Worm (Caenorhabditis elegans) whole organism, dauer: ENCODE data around the gene ucp-4.

Experiments used
- unc-62 ChIP-seq: sonication (generic microtip); optimal IDR thresholded peaks from 2 replicates; lab custom pipeline; 2017; ENCODE audit warnings: missing biosample characterization, missing genetic modification reagents, missing genetic modification characterization

ucp-4 gene

ce11 chrV:9329245-9329979 is 4.7 kb upstream of the ucp-4 start:
- no peak for TF ChIP-seq unc-62 (GFP tag; lab: Kevin White, UChicago)

ce11 chrV:9332611-9333315 is 1.3 kb upstream of the ucp-4 start:
- TF ChIP-seq unc-62 (GFP tag; lab: Kevin White, UChicago) = no peak

- no peak for TF ChIP-seq unc-62 (GFP tag; lab: Kevin White, UChicago)
Measured at ce11 chrV:9333316-9334048, 616 bp upstream of the ucp-4 start, which contains the start of gene acl-14. acl-14 (minus strand) TSS chrV:9333631.

DNA sequence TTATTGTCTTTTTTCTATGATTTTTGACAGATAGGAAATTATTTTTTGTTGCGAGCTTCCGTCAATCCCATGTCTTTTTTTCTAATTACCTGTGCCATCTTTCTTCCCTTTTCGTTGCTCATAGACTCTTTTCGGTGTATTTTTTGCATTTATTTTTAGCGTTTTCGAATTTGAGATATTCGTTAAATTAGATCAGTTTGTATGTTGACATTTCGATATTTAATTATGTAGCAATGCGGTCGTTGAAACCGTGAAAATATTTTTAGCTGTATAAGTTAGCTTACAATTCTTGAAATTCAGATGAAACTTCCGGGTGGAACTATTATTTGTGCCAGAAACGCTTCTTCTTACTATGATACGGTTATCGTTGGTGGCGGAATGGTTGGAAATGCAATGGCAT is 2.4 kb downstream of the ucp-4 start, which contains the start of gene coq-6:
TSS of gene coq-6 (plus strand) at position 301 of the 400 bp plus-strand sequence.
- TF ChIP-seq unc-62 (GFP tag; lab: Kevin White, UChicago) = no peak

ce11 chrV:9338452-9338851 is 4.4 kb downstream of the ucp-4 start:
- TF ChIP-seq unc-62 (GFP tag; lab: Kevin White, UChicago) = no peak

- TF ChIP-seq unc-62 (GFP tag; lab: Kevin White, UChicago) = no peak
Measured at ce11 chrV:9340318-9340717, 6.2 kb downstream of the ucp-4 start.

- TF ChIP-seq unc-62 (GFP tag; lab: Kevin White, UChicago) = no peak
Measured at ce11 chrV:9342965-9343628, 9.0 kb downstream of the ucp-4 start.

- TF ChIP-seq unc-62 (GFP tag; lab: Kevin White, UChicago) = no peak
Measured at ce11 chrV:9343629-9344624, 9.8 kb downstream of the ucp-4 start, which contains the start of gene tos-1. tos-1 (minus strand) TSS chrV:9344203.

ce11 chrV:9346804-9347203 is 12.7 kb downstream of the ucp-4 start, which contains the start of the genes K07B1.7 and try-5:
K07B1.7 (minus strand) TSS chrV:9346962.
try-5 (plus strand) TSS chrV:9347044.
- no peak for TF ChIP-seq unc-62 (GFP tag; lab: Kevin White, UChicago)

DNA sequence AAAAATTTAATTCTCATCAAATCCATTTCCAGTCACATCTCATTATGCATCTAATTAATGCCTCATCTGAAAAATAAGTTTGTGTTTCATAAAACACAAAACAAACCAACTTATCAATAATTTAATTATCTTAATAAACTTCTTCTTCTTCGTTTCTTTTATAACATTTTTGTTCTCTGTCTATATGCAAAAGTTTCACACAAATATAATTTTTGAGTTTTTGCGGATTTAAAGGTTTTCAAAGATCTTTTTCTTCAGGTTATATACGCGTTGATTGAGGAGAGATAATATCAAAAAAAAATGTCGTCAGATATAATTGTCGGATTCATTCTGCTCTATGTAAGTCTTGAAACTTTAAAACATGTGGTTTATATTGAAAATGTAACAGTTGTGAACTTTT is 15.6 kb downstream of the ucp-4 start, which contains the start of gene srx-47:
TSS of gene srx-47 (plus strand) at position 301 of the 400 bp plus-strand sequence.
- TF ChIP-seq unc-62 (GFP tag; lab: Kevin White, UChicago) = no peak

DNA sequence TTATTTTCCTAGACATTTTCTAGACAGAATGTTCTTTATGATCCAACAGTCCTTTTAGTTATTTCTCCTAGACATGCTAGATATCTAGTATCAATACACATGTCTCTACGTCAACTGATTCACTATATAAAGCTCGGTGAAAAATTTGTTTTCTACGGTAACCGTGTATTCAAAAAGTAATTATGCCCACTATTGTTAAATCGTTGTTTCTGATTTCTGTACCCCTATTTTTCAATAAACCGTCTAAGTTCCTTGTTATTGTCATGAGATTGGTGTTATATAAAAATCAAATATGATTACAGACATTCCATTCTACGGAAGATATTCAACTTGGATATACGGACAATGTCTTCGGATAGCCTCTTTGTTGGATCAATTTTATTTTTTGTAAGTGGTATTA is 18.8 kb downstream of the ucp-4 start, which contains the start of gene srx-46:
TSS of gene srx-46 (plus strand) at position 301 of the 400 bp plus-strand sequence.
- no peak for TF ChIP-seq unc-62 (GFP tag; lab: Kevin White, UChicago)

DNA sequence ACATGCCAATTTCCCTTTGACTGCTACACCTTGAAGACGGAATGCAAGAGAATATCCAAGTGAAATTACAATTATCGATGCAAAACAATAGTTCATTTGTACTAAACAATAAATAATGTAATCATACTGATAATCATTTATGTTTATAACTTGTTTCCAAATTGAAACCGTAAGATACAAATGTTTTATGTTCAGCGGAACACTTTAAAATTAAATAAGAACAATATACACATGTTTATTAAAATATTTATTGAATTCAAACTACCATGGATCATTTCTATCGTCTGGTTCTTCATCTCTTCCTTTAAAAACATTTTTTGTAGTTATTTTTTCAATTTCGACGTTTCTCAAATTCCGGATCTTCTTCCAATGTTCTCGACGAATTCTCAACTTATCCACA is 21.3 kb downstream of the ucp-4 start, which contains the start of gene ttr-40:
TSS of gene ttr-40 (minus strand) at position 101 of the 400 bp plus-strand sequence.
- TF ChIP-seq unc-62 (GFP tag; lab: Kevin White, UChicago) = no peak

DNA sequence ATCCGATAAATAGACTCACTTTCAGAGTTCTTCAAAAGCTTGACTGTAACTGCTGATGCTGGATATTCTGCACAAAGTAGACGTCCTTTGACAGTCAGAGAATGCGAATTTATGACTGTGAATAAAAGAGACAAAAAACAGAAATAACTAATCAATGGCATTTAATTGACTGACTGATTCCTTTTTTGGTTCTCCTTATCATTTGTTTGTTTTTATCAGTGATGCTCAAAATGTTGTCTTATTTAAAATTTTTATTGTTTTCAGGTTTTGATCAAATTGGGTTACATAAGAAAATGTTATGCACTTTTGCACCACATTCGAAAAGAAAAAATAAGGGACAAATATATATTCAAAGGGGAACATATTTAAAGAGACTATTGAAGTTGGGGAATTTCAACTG is 22.2 kb downstream of the ucp-4 start, which contains the start of gene ttr-49:
TSS of gene ttr-49 (minus strand) at position 171 of the 400 bp plus-strand sequence.
- no peak for TF ChIP-seq unc-62 (GFP tag; lab: Kevin White, UChicago)

DNA sequence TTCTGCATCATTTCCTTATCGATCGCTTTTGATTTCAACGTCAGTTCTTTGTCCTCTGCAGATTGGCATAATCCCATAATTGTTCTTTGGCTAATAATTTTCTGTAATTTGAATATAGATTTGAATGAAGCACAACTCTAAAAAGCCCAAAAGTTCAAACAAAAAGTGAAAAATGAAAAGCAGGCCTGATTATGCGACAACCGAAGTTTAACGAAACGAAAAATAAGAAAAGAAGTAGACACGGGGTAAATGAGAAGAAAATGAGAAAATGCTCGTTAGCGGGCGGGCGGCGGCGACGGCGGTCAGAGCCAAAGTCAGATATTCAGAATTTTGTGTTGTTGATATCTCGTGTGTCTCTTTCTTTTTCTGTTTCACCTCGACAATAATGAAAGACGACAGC is 25.6 kb downstream of the ucp-4 start, which contains the start of gene gpa-3:
TSS of gene gpa-3 (minus strand) at position 101 of the 400 bp plus-strand sequence.
- TF ChIP-seq unc-62 (GFP tag; lab: Kevin White, UChicago) = no peak
